Worm (Caenorhabditis elegans) whole organism, midembryonic: ENCODE data around the gene C45G9.14.

ENCODE experiments used
- T22C8.4 ChIP-seq: fragments of 200-800 bp; sonication (Bioruptor generic); IDR thresholded peaks from 2 replicates; pipeline ENCODE4 v1.3.6; 2022; ENCODE audit warnings: missing genetic modification characterization, missing compliant biosample characterization
- cog-1 ChIP-seq: sonication (generic microtip); optimal IDR thresholded peaks from 2 replicates; lab custom pipeline; 2016; ENCODE audit warnings: missing genetic modification characterization, missing compliant biosample characterization
- flt-1 ChIP-seq: fragments of 200-800 bp; sonication (Bioruptor generic); IDR thresholded peaks from 2 replicates; pipeline ENCODE4 v1.3.6; 2022; ENCODE audit warnings: missing genetic modification characterization, missing compliant biosample characterization
- klf-2 ChIP-seq: fragments of 200-800 bp; sonication (Bioruptor generic); conservative IDR thresholded peaks from 2 replicates; pipeline ENCODE4 v1.3.6; 2022; ENCODE audit warnings: missing genetic modification reagents, missing genetic modification characterization, missing compliant biosample characterization
- med-1 ChIP-seq: sonication (generic microtip); optimal IDR thresholded peaks from 2 replicates; lab custom pipeline; 2017; ENCODE audit warnings: missing genetic modification characterization, mild to moderate bottlenecking, missing compliant biosample characterization, antibody characterized with exemption, missing genetic modification reagents; ENCODE audit not compliant: insufficient read depth
- ref-1 ChIP-seq: fragments of 200-800 bp; sonication (Bioruptor generic); conservative IDR thresholded peaks from 2 replicates; pipeline ENCODE4 v1.3.6; 2022; ENCODE audit warnings: missing genetic modification reagents, missing genetic modification characterization, missing compliant biosample characterization
- tab-1 ChIP-seq: fragments of 200-800 bp; sonication (Bioruptor generic); IDR thresholded peaks from 2 replicates; pipeline ENCODE4 v1.3.6; 2022; ENCODE audit warnings: missing genetic modification characterization, missing compliant biosample characterization
- ztf-23 ChIP-seq: fragments of 200-800 bp; sonication (Bioruptor generic); IDR thresholded peaks from 2 replicates; pipeline ENCODE4 v1.3.6; 2022; ENCODE audit warnings: missing genetic modification reagents, missing genetic modification characterization, missing compliant biosample characterization
- ztf-29 ChIP-seq: fragments of 200-800 bp; sonication (Bioruptor generic); IDR thresholded peaks from 2 replicates; pipeline ENCODE4 v1.3.6; 2022; ENCODE audit warnings: missing genetic modification reagents, missing genetic modification characterization, missing compliant biosample characterization

- TF ChIP-seq cog-1 (tag; lab: Kevin White, UChicago) (peak; percentile 79), flt-1 (GFP tag; lab: Robert Waterston, UW) (peak; percentile 90), tab-1 (GFP tag; lab: Robert Waterston, UW) (peak; percentile 85), ref-1 (peak; percentile 62), ztf-29 (peak; percentile 68), T22C8.4 (peak; percentile 73), ztf-23 (peak; percentile 78), med-1 (GFP tag; lab: Kevin White, UChicago) (peak; percentile 15), klf-2 (GFP tag; lab: Robert Waterston, UW) (peak; percentile 74)
Measured at ce11 chrIII:5080700-5081572, 36.1 kb downstream of the C45G9.14 start.
